Fruit fly (Drosophila melanogaster): ENCODE data around the gene CG12301.

Gene CG12301

dm6 chr3L:15625676-15626414, 45.2 kb downstream of the CG12301 start:
- TF ChIP-seq svp (GFP tag) (peak; percentile 95), net (GFP tag; optimal IDR thresholded peaks at IDR 0.05) (peak; percentile 92), CG11762 (GFP tag; optimal IDR thresholded peaks at IDR 0.05; ENCODE audit: insufficient read depth) (peak; percentile 95), dsx (GFP tag; optimal IDR thresholded peaks at IDR 0.05; ENCODE audit: poor library complexity, severe bottlenecking) (peak; percentile 88), Sox14 (GFP tag; optimal IDR thresholded peaks at IDR 0.05) (peak; percentile 90), CG6808 (GFP tag; optimal IDR thresholded peaks at IDR 0.05) (peak; percentile 89), Sox15 (GFP tag; optimal IDR thresholded peaks at IDR 0.05) (peak; percentile 94), CG9139 (GFP tag; optimal IDR thresholded peaks at IDR 0.05) (peak; percentile 87), CG6276 (GFP tag; optimal IDR thresholded peaks at IDR 0.05) (peak; percentile 97), Hr38 (GFP tag; optimal IDR thresholded peaks at IDR 0.05) (no peak), CG6163 (GFP tag; IDR thresholded peaks at IDR 0.05) (peak; percentile 88), Ets21C (GFP tag; optimal IDR thresholded peaks at IDR 0.05) (peak; percentile 84), Blimp-1 (GFP tag; optimal IDR thresholded peaks at IDR 0.05) (peak; percentile 94), acj6 (GFP tag; optimal IDR thresholded peaks at IDR 0.05) (peak; percentile 98), CG4318 (GFP tag; optimal IDR thresholded peaks at IDR 0.05) (peak; percentile 98), eg (GFP tag; IDR thresholded peaks at IDR 0.05) (peak; percentile 91), Gug (GFP tag; IDR thresholded peaks at IDR 0.05) (peak; percentile 91; the same call in 1 of the 2 replicates), CG31627 (GFP tag; optimal IDR thresholded peaks at IDR 0.05) (peak; percentile 93), fkh (GFP tag; optimal IDR thresholded peaks at IDR 0.05) (peak; percentile 89), CG16779 (tag; optimal IDR thresholded peaks at IDR 0.05) (peak; percentile 95), Met (GFP tag; optimal IDR thresholded peaks at IDR 0.05) (peak; percentile 93), Sox102F (GFP tag; optimal IDR thresholded peaks at IDR 0.05) (peak; percentile 77), Hr39 (GFP tag; optimal IDR thresholded peaks at IDR 0.05) (peak; percentile 89), Eip93F (GFP tag; optimal IDR thresholded peaks at IDR 0.05) (peak; percentile 82), dac (GFP tag; optimal IDR thresholded peaks at IDR 0.05) (peak; percentile 72), Hr4 (GFP tag; optimal IDR thresholded peaks at IDR 0.05) (peak; percentile 94), CG6854 (GFP tag; optimal IDR thresholded peaks at IDR 0.05) (peak; percentile 82), CG10669 (GFP tag; optimal IDR thresholded peaks at IDR 0.05) (peak; percentile 90), esn (GFP tag; optimal IDR thresholded peaks at IDR 0.05) (peak; percentile 98), Eip75B (GFP tag; optimal IDR thresholded peaks at IDR 0.05) (peak; percentile 93), topi (GFP tag; optimal IDR thresholded peaks at IDR 0.05) (peak; percentile 95), CG32006 (GFP tag; optimal IDR thresholded peaks at IDR 0.05) (peak; percentile 99), ss (GFP tag; optimal IDR thresholded peaks at IDR 0.05) (peak; percentile 84 to 92), fd85E (GFP tag; optimal IDR thresholded peaks at IDR 0.05) (peak; percentile 50), CG34406 (GFP tag; optimal IDR thresholded peaks at IDR 0.05) (peak; percentile 97), CG8632 (GFP tag; optimal IDR thresholded peaks at IDR 0.05) (peak; percentile 97), fd59A (GFP tag; optimal IDR thresholded peaks at IDR 0.05) (peak; percentile 90), OdsH (GFP tag; optimal IDR thresholded peaks at IDR 0.05) (peak; percentile 97), CG15336 (GFP tag; IDR thresholded peaks at IDR 0.05) (peak; percentile 96), achi (GFP tag; optimal IDR thresholded peaks at IDR 0.05) (peak; percentile 97), CG1621 (tag; optimal IDR thresholded peaks at IDR 0.05) (peak; percentile 81), Smox (GFP tag; optimal IDR thresholded peaks at IDR 0.05) (peak; percentile 94), CG7368 (GFP tag; optimal IDR thresholded peaks at IDR 0.05) (peak; percentile 87), CG10631 (GFP tag; optimal IDR thresholded peaks at IDR 0.05) (peak; percentile 98), CG11902 (GFP tag; optimal IDR thresholded peaks at IDR 0.05) (peak; percentile 91), Eip78C (GFP tag) (peak; percentile 98), cyc (GFP tag; optimal IDR thresholded peaks at IDR 0.05) (peak; percentile 92), Ets96B (tag; optimal IDR thresholded peaks at IDR 0.05) (peak; percentile 94), spab (GFP tag; optimal IDR thresholded peaks at IDR 0.05) (peak; percentile 89), salr (GFP tag; optimal IDR thresholded peaks at IDR 0.05) (peak; percentile 73 to 99)

Measured in whole organism, prepupa.